Fruit fly (Drosophila melanogaster) whole organism, prepupa: ENCODE measurements around the gene Hibch.

Source experiments
- CG8119 ChIP-seq: fragments of 200-800 bp; sonication (Bioruptor generic); IDR thresholded peaks from 3 replicates; pipeline ENCODE4 v1.3.6; 2022; ENCODE audit warnings: missing biosample characterization, missing genetic modification characterization
- cyc ChIP-seq: fragments of 200-800 bp; sonication (Bioruptor generic); optimal IDR thresholded peaks from 3 replicates; lab custom pipeline; 2016; ENCODE audit warnings: missing biosample characterization, missing genetic modification characterization

dm6 chr3R:15407020-15407501 is 50.0 kb downstream of the Hibch start, which contains the start of gene CG6125:
- TF ChIP-seq CG8119 (GFP tag; lab: Robert Waterston, UW) (no peak), cyc (no peak)
